Fruit fly (Drosophila melanogaster) whole organism, prepupa: ENCODE data around the gene Vm26Ab.

ENCODE experiments used
- CG10669 ChIP-seq: fragments of 200-800 bp; sonication (Bioruptor generic); optimal IDR thresholded peaks from 3 replicates; lab custom pipeline; 2018; ENCODE audit warnings: missing biosample characterization, mild to moderate bottlenecking, missing genetic modification characterization, moderate library complexity
- CG4318 ChIP-seq: fragments of 200-800 bp; sonication (Bioruptor generic); optimal IDR thresholded peaks from 3 replicates; lab custom pipeline; 2017; ENCODE audit warnings: missing biosample characterization, mild to moderate bottlenecking, missing genetic modification characterization
- CG6808 ChIP-seq: fragments of 200-800 bp; sonication (Bioruptor generic); optimal IDR thresholded peaks from 3 replicates; lab custom pipeline; 2017; ENCODE audit warnings: missing biosample characterization, missing genetic modification characterization, mild to moderate bottlenecking, moderate library complexity, missing genetic modification reagents
- CG8119 ChIP-seq: fragments of 200-800 bp; sonication (Bioruptor generic); IDR thresholded peaks from 3 replicates; pipeline ENCODE4 v1.3.6; 2022; ENCODE audit warnings: missing biosample characterization, missing genetic modification characterization
- CG9139 ChIP-seq: fragments of 200-800 bp; sonication (Bioruptor generic); optimal IDR thresholded peaks from 3 replicates; lab custom pipeline; 2017; ENCODE audit warnings: missing biosample characterization, mild to moderate bottlenecking, missing genetic modification characterization
- Eip75B ChIP-seq: fragments of 200-800 bp; sonication (Bioruptor generic); optimal IDR thresholded peaks from 3 replicates; lab custom pipeline; 2016; ENCODE audit warnings: missing biosample characterization, missing genetic modification characterization
- topi ChIP-seq: fragments of 200-800 bp; sonication (Bioruptor generic); optimal IDR thresholded peaks from 3 replicates; lab custom pipeline; 2016; ENCODE audit warnings: missing biosample characterization, missing genetic modification characterization
- vri ChIP-seq: fragments of 200-800 bp; sonication (Bioruptor generic); optimal IDR thresholded peaks from 3 replicates; lab custom pipeline; 2016; ENCODE audit warnings: missing biosample characterization, mild to moderate bottlenecking, missing genetic modification characterization

dm6 chr2L:5925164-5925563 lies 31.6 kb upstream of the Vm26Ab start:
- TF ChIP-seq CG4318 (no peak), CG9139 (no peak), vri (GFP tag; lab: Kevin White, UChicago) (no peak), topi (no peak), CG10669 (GFP tag; lab: Kevin White, UChicago) (no peak), CG8119 (GFP tag; lab: Robert Waterston, UW) (no peak), CG6808 (GFP tag; lab: Kevin White, UChicago) (no peak), Eip75B (GFP tag; lab: Kevin White, UChicago) (no peak)
